Worm (Caenorhabditis elegans) whole organism, mixed stage, embryonic: ENCODE data around the gene natc-2.

Source experiments
- M03D4.4 ChIP-seq: sonication (generic microtip); optimal IDR thresholded peaks from 2 replicates; lab custom pipeline; 2017; ENCODE audit warnings: mild to moderate bottlenecking, missing genetic modification characterization, missing compliant biosample characterization
- bed-3 ChIP-seq: fragments of 200-800 bp; sonication (Bioruptor generic); optimal IDR thresholded peaks from 3 replicates; lab custom pipeline; 2018; ENCODE audit warnings: mild to moderate bottlenecking, missing genetic modification characterization, moderate library complexity, missing compliant biosample characterization
- ceh-43 ChIP-seq: fragments of 200-800 bp; sonication (Bioruptor generic); optimal IDR thresholded peaks from 2 replicates; lab custom pipeline; 2018; ENCODE audit warnings: mild to moderate bottlenecking, missing genetic modification characterization, moderate library complexity, missing compliant biosample characterization
- flh-1 ChIP-seq: fragments of 200-800 bp; sonication (Bioruptor generic); optimal IDR thresholded peaks from 2 replicates; lab custom pipeline; 2018; ENCODE audit warnings: mild to moderate bottlenecking, missing genetic modification characterization, moderate library complexity, missing compliant biosample characterization
- hlh-1 ChIP-seq: fragments of 150-350 bp; optimal IDR thresholded peaks from 2 replicates; lab custom pipeline; 2014; ENCODE audit warnings: missing biosample characterization, missing genetic modification reagents, missing genetic modification characterization
- lin-13 ChIP-seq: fragments of 150-350 bp; optimal IDR thresholded peaks from 2 replicates; lab custom pipeline; 2014; ENCODE audit warnings: missing biosample characterization, missing genetic modification characterization
- lsy-2 ChIP-seq: fragments of 150-350 bp; optimal IDR thresholded peaks from 2 replicates; lab custom pipeline; 2014; ENCODE audit warnings: missing biosample characterization, missing genetic modification characterization
- mab-5 ChIP-seq: fragments of 150-350 bp; optimal IDR thresholded peaks from 2 replicates; lab custom pipeline; 2014; ENCODE audit warnings: missing biosample characterization, missing genetic modification characterization
- mep-1 ChIP-seq: fragments of 150-350 bp; optimal IDR thresholded peaks from 2 replicates; lab custom pipeline; 2017; ENCODE audit warnings: missing biosample characterization, missing genetic modification reagents, missing genetic modification characterization, inconsistent platforms
- mls-2 ChIP-seq: sonication (generic microtip); optimal IDR thresholded peaks from 2 replicates; lab custom pipeline; 2016; ENCODE audit warnings: mild to moderate bottlenecking, missing genetic modification characterization, moderate library complexity, missing compliant biosample characterization
- nhr-237 ChIP-seq: fragments of 150-350 bp; optimal IDR thresholded peaks from 2 replicates; lab custom pipeline; 2014; ENCODE audit warnings: missing biosample characterization, missing genetic modification characterization
- nhr-28 ChIP-seq: fragments of 150-350 bp; optimal IDR thresholded peaks from 2 replicates; lab custom pipeline; 2014; ENCODE audit warnings: missing biosample characterization, missing genetic modification characterization
- pha-4 ChIP-seq: fragments of 150-350 bp; optimal IDR thresholded peaks from 2 replicates; lab custom pipeline; 2018; ENCODE audit warnings: missing biosample characterization, missing genetic modification reagents, missing genetic modification characterization
- sem-2 ChIP-seq: fragments of 200-800 bp; sonication (Bioruptor generic); optimal IDR thresholded peaks from 2 replicates; lab custom pipeline; 2018; ENCODE audit warnings: mild to moderate bottlenecking, missing genetic modification characterization, missing compliant biosample characterization
- snpc-4 ChIP-seq: fragments of 150-350 bp; optimal IDR thresholded peaks from 2 replicates; lab custom pipeline; 2014; ENCODE audit warnings: missing biosample characterization, missing genetic modification characterization
- unc-39 ChIP-seq: fragments of 150-350 bp; optimal IDR thresholded peaks from 2 replicates; lab custom pipeline; 2014; ENCODE audit warnings: missing biosample characterization, missing genetic modification characterization
- unc-62 ChIP-seq: fragments of 150-350 bp; optimal IDR thresholded peaks from 2 replicates; lab custom pipeline; 2014; ENCODE audit warnings: missing biosample characterization, missing genetic modification reagents, missing genetic modification characterization
- zip-8 ChIP-seq: fragments of 150-350 bp; optimal IDR thresholded peaks from 2 replicates; lab custom pipeline; 2014; ENCODE audit warnings: missing biosample characterization, missing genetic modification characterization

Gene natc-2

DNA sequence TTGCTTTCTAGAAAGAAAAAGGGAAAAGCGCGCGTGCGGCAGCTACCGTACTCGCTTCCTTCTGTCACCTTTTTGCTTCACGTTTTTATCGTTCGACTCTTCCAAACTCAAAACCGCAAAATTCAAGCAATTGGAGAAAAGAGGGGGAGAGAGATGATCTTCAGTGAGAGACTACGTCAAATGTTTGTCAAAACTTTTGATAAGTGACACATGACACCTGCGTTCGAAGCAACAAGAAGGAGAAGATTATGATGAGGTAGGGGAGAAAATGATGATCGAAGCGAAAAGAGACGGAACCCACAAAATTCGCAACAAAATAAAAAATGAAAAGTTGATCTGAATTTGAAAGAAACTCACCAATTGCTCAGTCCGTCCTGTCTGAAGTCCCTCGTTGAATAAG lies 44.5 kb downstream of the natc-2 start:
- no peak for TF ChIP-seq mep-1 (tag; lab: Kevin White, UChicago)
- no peak for TF ChIP-seq zip-8 (tag; lab: Kevin White, UChicago)
- TF ChIP-seq unc-62 (GFP tag; lab: Kevin White, UChicago), result peak; percentile 80
- no peak for TF ChIP-seq nhr-28
- TF ChIP-seq hlh-1 (tag; lab: Kevin White, UChicago), result peak; percentile 41
- TF ChIP-seq, all 35 proteins: peak for 2

DNA sequence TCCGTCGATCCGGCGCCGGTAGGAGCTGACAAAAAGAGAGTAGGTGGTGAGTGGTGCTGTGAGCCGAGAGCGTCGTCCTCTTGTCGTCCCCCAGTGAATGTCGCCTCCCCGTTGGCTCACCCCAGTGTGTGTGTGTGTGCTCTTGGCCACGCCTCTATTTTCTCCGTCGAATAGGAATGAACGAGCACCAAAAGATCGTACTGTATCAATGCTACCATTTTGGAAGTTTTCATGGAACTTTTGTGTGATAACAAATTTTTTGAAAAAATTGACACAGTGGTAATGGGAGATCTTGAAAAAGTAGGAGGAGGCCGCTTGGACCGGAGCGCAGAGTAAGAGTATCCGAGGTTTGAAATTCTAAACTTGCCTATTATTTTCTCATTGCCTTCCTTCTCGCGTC lies 45.6 kb downstream of the natc-2 start, which contains the start of gene ceh-34:
TSS of gene ceh-34 (minus strand) at position 101 of the 400 bp plus-strand sequence.
- TF ChIP-seq ceh-43 (no peak), nhr-237 (tag; lab: Kevin White, UChicago) (no peak), mab-5 (no peak), lin-13 (no peak), flh-1 (no peak), mls-2 (tag; lab: Kevin White, UChicago) (no peak), snpc-4 (tag; lab: Kevin White, UChicago) (no peak), zip-8 (tag; lab: Kevin White, UChicago) (no peak)

ce11 chrV:5322815-5323214 lies 48.9 kb downstream of the natc-2 start:
- TF ChIP-seq pha-4 (tag; lab: Kevin White, UChicago), result no peak
- no peak for TF ChIP-seq unc-39 (tag; lab: Kevin White, UChicago)
- TF ChIP-seq lsy-2 (tag; lab: Kevin White, UChicago), result no peak
- TF ChIP-seq sem-2 (GFP tag; lab: Kevin White, UChicago), result no peak
- TF ChIP-seq mep-1 (tag; lab: Kevin White, UChicago), result no peak
- no peak for TF ChIP-seq unc-62 (GFP tag; lab: Kevin White, UChicago)
- no peak for TF ChIP-seq bed-3 (GFP tag; lab: Kevin White, UChicago)
- no peak for TF ChIP-seq mls-2 (tag; lab: Kevin White, UChicago)

DNA sequence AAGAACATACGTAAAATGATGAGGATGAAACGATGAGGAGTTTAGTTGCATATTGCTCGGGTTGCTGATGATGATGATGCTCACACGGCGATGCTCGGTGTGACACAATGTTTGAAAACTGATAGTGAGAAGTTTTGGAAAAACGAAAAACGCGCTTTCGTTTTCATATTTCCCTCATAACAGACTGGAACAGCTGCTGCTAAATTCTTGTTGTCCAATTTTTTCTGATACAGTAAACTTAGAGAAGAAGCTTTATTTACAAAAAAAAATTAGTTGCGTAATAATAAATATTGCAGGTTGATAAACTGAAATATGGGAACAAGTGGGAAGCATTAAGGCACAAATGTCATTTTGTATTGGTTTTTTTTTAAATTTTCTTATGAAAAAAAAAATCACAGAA lies 50.7 kb downstream of the natc-2 start, which contains the start of gene ceh-33:
TSS of gene ceh-33 (minus strand) at position 101 of the 400 bp plus-strand sequence.
- TF ChIP-seq zip-8 (tag; lab: Kevin White, UChicago) (peak; percentile 32), M03D4.4 (no peak), nhr-28 (no peak)
